Worm (Caenorhabditis elegans) whole organism, L1 larva: ENCODE measurements around the gene F21H7.3.

Source experiments
- C34B4.2 ChIP-seq: sonication (generic microtip); optimal IDR thresholded peaks from 2 replicates; lab custom pipeline; 2017; ENCODE audit warnings: mild to moderate bottlenecking, missing genetic modification characterization, missing compliant biosample characterization
- F16B12.6 ChIP-seq: fragments of 150-350 bp; optimal IDR thresholded peaks from 2 replicates; lab custom pipeline; 2014; ENCODE audit warnings: missing biosample characterization, missing genetic modification characterization
- Y116A8C.19 ChIP-seq: sonication (generic microtip); optimal IDR thresholded peaks from 2 replicates; lab custom pipeline; 2016; ENCODE audit warnings: missing compliant biosample characterization, missing genetic modification characterization, borderline replicate concordance
- aha-1 ChIP-seq: fragments of 150-350 bp; optimal IDR thresholded peaks from 2 replicates; lab custom pipeline; 2014; ENCODE audit warnings: missing biosample characterization, missing genetic modification characterization
- alr-1 ChIP-seq: fragments of 200-800 bp; sonication (Bioruptor generic); optimal IDR thresholded peaks from 2 replicates; lab custom pipeline; 2018; ENCODE audit warnings: borderline replicate concordance, mild to moderate bottlenecking, missing genetic modification characterization, missing compliant biosample characterization
- ceh-90 ChIP-seq: sonication (generic microtip); optimal IDR thresholded peaks from 2 replicates; lab custom pipeline; 2016; ENCODE audit warnings: missing genetic modification characterization, missing compliant biosample characterization
- efl-3 ChIP-seq: fragments of 200-800 bp; sonication (Bioruptor generic); optimal IDR thresholded peaks from 2 replicates; lab custom pipeline; 2018; ENCODE audit warnings: mild to moderate bottlenecking, missing genetic modification characterization, missing compliant biosample characterization
- egl-13 ChIP-seq: sonication (generic microtip); optimal IDR thresholded peaks from 2 replicates; lab custom pipeline; 2016; ENCODE audit warnings: missing genotype, missing genetic modification reagents, missing genetic modification characterization, missing compliant biosample characterization
- elt-2 ChIP-seq: sonication (generic microtip); optimal IDR thresholded peaks from 2 replicates; lab custom pipeline; 2016; ENCODE audit warnings: missing genetic modification characterization, mild to moderate bottlenecking, inconsistent platforms, missing compliant biosample characterization, missing genetic modification reagents
- ets-5 ChIP-seq: fragments of 200-800 bp; sonication (Bioruptor generic); IDR thresholded peaks from 2 replicates; pipeline ENCODE4 v1.3.6; 2022; ENCODE audit warnings: missing genetic modification characterization, missing compliant biosample characterization
- fkh-8 ChIP-seq: sonication (generic microtip); optimal IDR thresholded peaks from 2 replicates; lab custom pipeline; 2016; ENCODE audit warnings: mild to moderate bottlenecking, missing genetic modification characterization, missing compliant biosample characterization
- fos-1 ChIP-seq: fragments of 150-350 bp; optimal IDR thresholded peaks from 2 replicates; lab custom pipeline; 2014; ENCODE audit warnings: missing biosample characterization, missing genetic modification characterization
- hlh-17 ChIP-seq: fragments of 200-800 bp; sonication (Bioruptor generic); optimal IDR thresholded peaks from 2 replicates; lab custom pipeline; 2018; ENCODE audit warnings: missing genetic modification characterization, mild to moderate bottlenecking, missing compliant biosample characterization, moderate library complexity, borderline replicate concordance
- hpl-2 ChIP-seq: fragments of 150-350 bp; optimal IDR thresholded peaks from 2 replicates; lab custom pipeline; 2014; ENCODE audit warnings: missing biosample characterization, missing genetic modification reagents, missing genetic modification characterization
- irx-1 ChIP-seq: sonication (generic microtip); optimal IDR thresholded peaks from 2 replicates; lab custom pipeline; 2016; ENCODE audit warnings: missing genetic modification characterization, missing compliant biosample characterization
- lir-3 ChIP-seq: sonication (generic microtip); optimal IDR thresholded peaks from 2 replicates; lab custom pipeline; 2016; ENCODE audit warnings: mild to moderate bottlenecking, missing genetic modification characterization, moderate library complexity, missing compliant biosample characterization; ENCODE audit not compliant: poor library complexity
- mab-9 ChIP-seq: fragments of 200-800 bp; sonication (Bioruptor generic); IDR thresholded peaks from 2 replicates; pipeline ENCODE4 v1.3.6; 2022; ENCODE audit warnings: missing genetic modification reagents, missing genetic modification characterization, missing compliant biosample characterization
- mep-1 ChIP-seq: fragments of 150-350 bp; optimal IDR thresholded peaks from 2 replicates; lab custom pipeline; 2014; ENCODE audit warnings: missing biosample characterization, missing genetic modification characterization
- nhr-11 ChIP-seq: fragments of 150-350 bp; optimal IDR thresholded peaks from 2 replicates; lab custom pipeline; 2014; ENCODE audit warnings: missing biosample characterization, missing genetic modification characterization
- nhr-12 ChIP-seq: sonication (generic microtip); optimal IDR thresholded peaks from 2 replicates; lab custom pipeline; 2017; ENCODE audit warnings: missing biosample characterization, missing genetic modification characterization
- nhr-28 ChIP-seq: fragments of 150-350 bp; optimal IDR thresholded peaks from 2 replicates; lab custom pipeline; 2014; ENCODE audit warnings: missing biosample characterization, missing genetic modification characterization
- nhr-47 ChIP-seq: sonication (generic microtip); optimal IDR thresholded peaks from 2 replicates; lab custom pipeline; 2016; ENCODE audit warnings: mild to moderate bottlenecking, missing genetic modification characterization, moderate library complexity, missing compliant biosample characterization
- nhr-71 ChIP-seq: sonication (generic microtip); optimal IDR thresholded peaks from 2 replicates; lab custom pipeline; 2016; ENCODE audit warnings: mild to moderate bottlenecking, missing genetic modification characterization, moderate library complexity, missing compliant biosample characterization
- nhr-76 ChIP-seq: sonication (generic microtip); optimal IDR thresholded peaks from 2 replicates; lab custom pipeline; 2017; ENCODE audit warnings: missing biosample characterization, missing genetic modification characterization
- nhr-84 ChIP-seq: sonication (generic microtip); optimal IDR thresholded peaks from 2 replicates; lab custom pipeline; 2017; ENCODE audit warnings: missing biosample characterization, missing genetic modification characterization
- pag-3 ChIP-seq: sonication (generic microtip); optimal IDR thresholded peaks from 2 replicates; lab custom pipeline; 2017; ENCODE audit warnings: missing genetic modification characterization, mild to moderate bottlenecking, missing compliant biosample characterization, antibody characterized with exemption, borderline replicate concordance; ENCODE audit not compliant: insufficient read depth
- pax-3 ChIP-seq: fragments of 200-800 bp; sonication (Bioruptor generic); optimal IDR thresholded peaks from 2 replicates; lab custom pipeline; 2018; ENCODE audit warnings: mild to moderate bottlenecking, missing genetic modification characterization, moderate library complexity, missing compliant biosample characterization
- pqm-1 ChIP-seq: sonication (generic microtip); optimal IDR thresholded peaks from 3 replicates; lab custom pipeline; 2017; ENCODE audit warnings: missing biosample characterization, missing genetic modification characterization
- snpc-4 ChIP-seq: fragments of 150-350 bp; optimal IDR thresholded peaks from 2 replicates; lab custom pipeline; 2014; ENCODE audit warnings: missing biosample characterization, missing genetic modification characterization
- snu-23 ChIP-seq: sonication (generic microtip); optimal IDR thresholded peaks from 2 replicates; lab custom pipeline; 2016; ENCODE audit warnings: missing genetic modification characterization, missing compliant biosample characterization
- sox-4 ChIP-seq: sonication (generic microtip); optimal IDR thresholded peaks from 2 replicates; lab custom pipeline; 2016; ENCODE audit warnings: missing genetic modification characterization, missing compliant biosample characterization
- sptf-1 ChIP-seq: fragments of 150-350 bp; optimal IDR thresholded peaks from 2 replicates; lab custom pipeline; 2014; ENCODE audit warnings: missing biosample characterization, missing genetic modification characterization
- sup-37 ChIP-seq: fragments of 200-800 bp; sonication (Bioruptor generic); optimal IDR thresholded peaks from 2 replicates; lab custom pipeline; 2018; ENCODE audit warnings: mild to moderate bottlenecking, missing genetic modification characterization, missing compliant biosample characterization
- unc-30 ChIP-seq: sonication (generic microtip); optimal IDR thresholded peaks from 2 replicates; lab custom pipeline; 2017; ENCODE audit warnings: missing biosample characterization, missing genetic modification characterization
- unc-86 ChIP-seq: sonication (generic microtip); optimal IDR thresholded peaks from 2 replicates; lab custom pipeline; 2016; ENCODE audit warnings: missing genetic modification characterization, missing compliant biosample characterization
- ztf-11 ChIP-seq, 2 experiments: sonication (generic microtip); optimal IDR thresholded peaks; 2 replicates each; lab custom pipeline; 2016 to 2017; ENCODE audit warnings: missing genetic modification characterization in 2 of 2, missing biosample characterization in 1 of 2, missing compliant biosample characterization in 1 of 2
- ztf-4 ChIP-seq: fragments of 150-350 bp; optimal IDR thresholded peaks from 2 replicates; lab custom pipeline; 2014; ENCODE audit warnings: missing biosample characterization, missing genetic modification characterization

F21H7.3 gene

DNA sequence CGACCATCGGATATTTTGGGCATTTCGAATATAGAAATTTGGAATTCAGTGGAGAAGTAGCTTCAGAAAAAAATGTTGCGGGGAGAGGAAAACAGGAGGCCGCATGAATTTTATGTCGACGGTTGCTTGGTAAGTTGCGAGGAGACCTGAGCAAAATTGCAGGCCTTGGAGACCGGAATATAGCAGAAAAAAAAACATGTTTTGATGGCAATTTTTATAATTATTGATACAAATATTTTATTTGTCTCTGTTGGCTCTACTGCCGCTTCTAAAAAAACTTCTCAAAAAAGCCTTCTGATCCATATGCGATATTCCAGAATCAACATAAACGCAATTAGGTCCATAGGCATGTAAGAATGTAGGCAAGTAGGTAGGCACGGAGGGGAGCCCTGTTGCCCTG is 40.3 kb upstream of the F21H7.3 start, which contains the start of gene pacl-1:
TSS of gene pacl-1 (minus strand) at position 101 of the 400 bp plus-strand sequence.
- no peak for TF ChIP-seq pag-3 (tag; lab: Kevin White, UChicago)
- TF ChIP-seq mep-1, result no peak
- TF ChIP-seq fkh-8 (tag; lab: Kevin White, UChicago), result no peak
- no peak for TF ChIP-seq nhr-71 (tag; lab: Kevin White, UChicago)
- TF ChIP-seq unc-86 (tag; lab: Kevin White, UChicago), result no peak
- no peak for TF ChIP-seq nhr-12 (tag; lab: Kevin White, UChicago)
- no peak for TF ChIP-seq unc-30 (tag; lab: Kevin White, UChicago)
- no peak for TF ChIP-seq pqm-1 (tag; lab: Kevin White, UChicago)
- TF ChIP-seq nhr-47 (tag; lab: Kevin White, UChicago), result no peak
- TF ChIP-seq hpl-2 (GFP tag; lab: Kevin White, UChicago), result no peak
- no peak for TF ChIP-seq mab-9 (GFP tag; lab: Robert Waterston, UW)
- no peak for TF ChIP-seq C34B4.2 (tag; lab: Kevin White, UChicago)
- no peak for TF ChIP-seq ceh-90 (tag; lab: Kevin White, UChicago)
- TF ChIP-seq hlh-17, result no peak
- no peak for TF ChIP-seq Y116A8C.19
- TF ChIP-seq snu-23 (GFP tag; lab: Kevin White, UChicago), result no peak
- TF ChIP-seq nhr-84 (tag; lab: Kevin White, UChicago), result no peak
- TF ChIP-seq irx-1 (tag; lab: Kevin White, UChicago), result no peak
- TF ChIP-seq, all 84 proteins: peak for 0

DNA sequence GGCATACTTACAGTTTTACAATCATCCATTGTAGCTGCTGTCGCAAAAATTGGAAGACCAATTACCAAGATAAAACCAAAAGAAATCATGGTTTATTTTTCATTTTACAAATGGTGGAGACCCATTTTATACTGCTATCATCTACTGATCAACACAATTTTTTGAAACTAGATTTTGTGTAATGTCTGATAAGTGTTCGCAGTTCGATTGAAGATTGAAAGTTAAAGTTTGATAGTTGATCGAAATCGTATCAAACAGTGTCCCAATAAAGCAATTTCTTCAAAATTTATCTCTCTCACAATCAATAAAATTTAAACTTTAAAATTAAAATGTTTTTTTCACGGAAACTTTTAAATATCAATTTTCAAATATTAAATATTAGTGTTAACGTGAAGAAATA is 36.1 kb upstream of the F21H7.3 start, which contains the start of gene T13F3.6:
TSS of gene T13F3.6 (minus strand) at position 101 of the 400 bp plus-strand sequence.
- no peak for TF ChIP-seq elt-2 (tag; lab: Kevin White, UChicago)
- TF ChIP-seq sup-37 (GFP tag; lab: Kevin White, UChicago), result no peak
- TF ChIP-seq snu-23 (GFP tag; lab: Kevin White, UChicago), result no peak
- TF ChIP-seq F16B12.6 (tag; lab: Kevin White, UChicago), result no peak
- no peak for TF ChIP-seq aha-1 (tag; lab: Kevin White, UChicago)
- TF ChIP-seq mab-9 (GFP tag; lab: Robert Waterston, UW), result no peak
- TF ChIP-seq alr-1 (tag; lab: Kevin White, UChicago), result no peak
- TF ChIP-seq sox-4 (tag; lab: Kevin White, UChicago), result no peak
- TF ChIP-seq nhr-11 (tag; lab: Kevin White, UChicago), result no peak
- TF ChIP-seq unc-86 (tag; lab: Kevin White, UChicago), result no peak
- no peak for TF ChIP-seq efl-3 (GFP tag; lab: Kevin White, UChicago)
- no peak for TF ChIP-seq nhr-28 (tag; lab: Kevin White, UChicago)
- TF ChIP-seq nhr-12 (tag; lab: Kevin White, UChicago), result no peak
- no peak for TF ChIP-seq snpc-4 (tag; lab: Kevin White, UChicago)
- TF ChIP-seq ceh-90 (tag; lab: Kevin White, UChicago), result no peak
- TF ChIP-seq pax-3 (tag; lab: Kevin White, UChicago), result no peak
- TF ChIP-seq ets-5 (GFP tag; lab: Robert Waterston, UW), result no peak
- no peak for TF ChIP-seq egl-13 (tag; lab: Kevin White, UChicago)
- TF ChIP-seq lir-3, result no peak
- TF ChIP-seq, all 84 proteins: peak for 0

DNA sequence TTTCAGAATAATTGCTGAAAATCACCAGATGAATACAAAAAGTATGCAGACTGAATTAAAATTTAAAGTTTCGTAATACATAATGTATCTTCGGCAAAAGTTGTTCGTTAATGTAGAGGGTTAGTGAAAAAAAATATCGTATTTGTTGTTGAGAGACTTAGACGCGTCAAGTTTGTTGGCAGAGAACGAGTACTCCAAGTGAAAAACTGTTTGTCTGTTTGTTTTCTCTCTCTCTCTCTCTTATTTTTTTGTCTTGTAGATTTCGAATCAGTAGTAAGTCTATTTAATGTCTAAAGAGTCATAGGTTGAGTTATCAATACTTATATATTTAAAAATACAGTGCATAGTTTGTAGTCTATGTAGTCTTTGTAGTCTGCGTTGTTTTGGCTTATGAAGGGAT is 34.5 kb upstream of the F21H7.3 start, which contains the start of the genes fbxa-2 and T13F3.8:
TSS of gene fbxa-2 (minus strand) at position 101 of the 400 bp plus-strand sequence.
TSS of gene T13F3.8 (plus strand) at position 245 of the 400 bp plus-strand sequence.
- TF ChIP-seq nhr-76 (tag; lab: Kevin White, UChicago) (no peak), fos-1 (tag; lab: Kevin White, UChicago) (no peak), sptf-1 (tag; lab: Kevin White, UChicago) (no peak), efl-3 (GFP tag; lab: Kevin White, UChicago) (no peak), ztf-4 (tag; lab: Kevin White, UChicago) (no peak), ztf-11 (tag; optimal IDR thresholded peaks at IDR 0.05; lab: Kevin White, UChicago) (no peak)
- TF ChIP-seq, all 84 proteins: peak for 0
